Worm (Caenorhabditis elegans) whole organism, L4/young adult: Measurements from ENCODE around the gene clec-238.

Source experiments
- W03F9.2 ChIP-seq: fragments of 150-350 bp; optimal IDR thresholded peaks from 2 replicates; lab custom pipeline; 2014; ENCODE audit warnings: missing biosample characterization, missing genetic modification characterization
- dao-5 ChIP-seq: sonication (generic microtip); optimal IDR thresholded peaks from 2 replicates; lab custom pipeline; 2016; ENCODE audit warnings: missing genotype, missing genetic modification characterization, moderate library complexity, missing compliant biosample characterization
- him-1 ChIP-seq: sonication (generic microtip); optimal IDR thresholded peaks from 2 replicates; lab custom pipeline; 2016; ENCODE audit warnings: missing genotype, missing genetic modification reagents, missing genetic modification characterization, missing compliant biosample characterization

The clec-238 gene

ce11 chrV:16991734-16992133 lies 40.1 kb downstream of the clec-238 start, which contains the start of gene srz-95:
Gene srz-95, plus strand, starts transcription at chrV:16992034.
- no peak for TF ChIP-seq dao-5 (tag; lab: Kevin White, UChicago)
- no peak for TF ChIP-seq W03F9.2 (tag; lab: Kevin White, UChicago)
- TF ChIP-seq him-1 (tag; lab: Kevin White, UChicago), result no peak

DNA sequence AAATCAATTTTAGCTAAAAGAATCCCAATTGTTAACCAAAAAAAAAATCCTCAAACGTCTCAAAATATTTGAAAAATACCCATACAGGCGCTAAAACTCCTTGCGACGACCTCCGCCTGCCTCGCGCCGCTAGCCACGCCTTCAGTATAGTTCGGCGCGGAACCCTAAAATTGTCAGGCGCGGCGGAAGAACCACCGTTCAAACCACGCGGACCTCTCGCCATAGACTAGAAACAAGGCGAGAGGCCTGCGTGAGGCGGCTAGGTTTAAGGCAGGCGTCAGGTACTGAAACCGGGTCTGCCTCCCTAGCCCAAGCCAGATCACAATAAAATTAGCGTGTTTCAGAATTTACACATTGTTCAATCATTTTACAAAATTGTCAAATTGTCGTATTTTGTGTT lies 40.8 kb downstream of the clec-238 start:
- TF ChIP-seq dao-5 (tag; lab: Kevin White, UChicago) (no peak), W03F9.2 (tag; lab: Kevin White, UChicago) (no peak), him-1 (tag; lab: Kevin White, UChicago) (no peak)

DNA sequence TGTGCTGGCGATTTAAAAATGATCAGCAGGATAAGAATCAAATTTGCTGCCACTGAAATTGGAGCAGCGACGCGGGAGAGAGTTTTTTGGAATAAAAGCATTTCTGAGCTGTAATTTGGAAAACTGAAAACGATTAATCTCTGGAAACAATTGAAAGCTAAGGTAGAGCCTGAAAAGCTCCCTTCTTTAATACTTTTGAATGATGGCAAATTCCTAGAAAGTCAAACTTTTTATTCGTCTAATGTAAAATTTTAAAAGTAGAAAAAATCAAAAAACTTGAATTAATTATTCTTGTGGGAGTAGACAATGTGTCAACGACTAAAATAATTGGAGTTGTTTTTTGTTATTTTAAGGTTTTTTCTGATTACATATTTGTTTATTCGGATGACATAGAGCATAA lies 48.6 kb downstream of the clec-238 start, which contains the start of gene str-217:
Gene str-217, minus strand, starts transcription at position 101 of the 400 bp plus-strand sequence.
- TF ChIP-seq him-1 (tag; lab: Kevin White, UChicago) (no peak), W03F9.2 (tag; lab: Kevin White, UChicago) (no peak), dao-5 (tag; lab: Kevin White, UChicago) (no peak)

DNA sequence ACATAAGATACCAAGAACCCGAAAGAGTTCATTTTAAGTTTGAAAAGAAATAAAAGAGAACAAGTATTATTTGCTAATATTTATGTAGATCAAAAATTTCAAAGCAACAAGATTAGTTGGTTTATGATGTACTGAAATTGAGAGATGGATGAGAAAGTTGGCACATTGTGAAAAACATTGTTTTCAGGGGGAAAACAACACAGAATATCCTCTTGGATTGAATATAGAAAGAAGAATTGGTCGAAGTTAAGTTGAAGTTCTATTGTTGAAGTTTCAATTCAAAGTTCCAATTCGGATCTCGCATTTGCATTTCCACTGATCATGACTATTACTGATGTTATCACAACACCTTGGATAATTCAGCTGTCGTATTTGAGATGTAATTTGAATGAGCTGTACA lies 49.0 kb downstream of the clec-238 start:
- TF ChIP-seq W03F9.2 (tag; lab: Kevin White, UChicago) (no peak), dao-5 (tag; lab: Kevin White, UChicago) (no peak), him-1 (tag; lab: Kevin White, UChicago) (no peak)

- TF ChIP-seq W03F9.2 (tag; lab: Kevin White, UChicago), result no peak
- TF ChIP-seq him-1 (tag; lab: Kevin White, UChicago), result no peak
- TF ChIP-seq dao-5 (tag; lab: Kevin White, UChicago), result no peak
These were observed 49.6 kb downstream of the clec-238 start, which contains the start of gene sri-9 for ce11 chrV:17001167-17001566. Gene sri-9, plus strand, starts transcription at chrV:17001467.
